Fruit fly (Drosophila melanogaster) Kc167 (cell line): Measurements from ENCODE around the gene CG44040.

Experiments used
- Myc ChIP-seq: fragments of >200 bp; optimal IDR thresholded peaks from 2 replicates; lab custom pipeline; 2017; ENCODE audit warnings: missing external identifiers
- Sin3A ChIP-seq: fragments of >200 bp; optimal IDR thresholded peaks from 2 replicates; lab custom pipeline; 2018; ENCODE audit warnings: missing external identifiers
- h ChIP-seq: fragments of >200 bp; optimal IDR thresholded peaks from 3 replicates; lab custom pipeline; 2018; ENCODE audit warnings: missing external identifiers
- insv ChIP-seq: fragments of >200 bp; optimal IDR thresholded peaks from 3 replicates; lab custom pipeline; 2018; ENCODE audit warnings: missing external identifiers
- psq ChIP-seq: fragments of >200 bp; optimal IDR thresholded peaks from 2 replicates; lab custom pipeline; 2017; ENCODE audit warnings: missing external identifiers
- ttk ChIP-seq: sonication (Bioruptor generic); optimal IDR thresholded peaks from 2 replicates; lab custom pipeline; 2017; ENCODE audit warnings: missing external identifiers

CG44040 gene

DNA sequence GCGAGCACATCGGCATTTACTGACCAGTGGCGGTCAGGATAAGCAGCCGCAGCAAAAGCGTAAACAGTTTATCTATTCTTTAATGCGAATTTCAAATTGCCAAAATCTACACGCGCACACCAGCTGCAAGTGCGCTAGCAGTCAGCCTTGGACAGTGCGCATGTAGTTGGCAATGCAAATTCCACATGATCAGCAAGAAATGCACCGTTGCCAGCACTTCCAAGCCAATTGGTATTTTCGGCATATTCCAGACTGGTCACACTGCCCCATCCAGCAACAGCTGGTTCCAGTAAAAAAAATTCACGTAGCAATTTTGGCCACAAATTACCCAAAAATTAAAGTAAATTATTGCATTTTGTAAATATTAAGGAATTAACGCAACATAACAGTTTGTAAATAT is 32.4 kb upstream of the CG44040 start:
- TF ChIP-seq Sin3A (lab: Kevin White, UChicago) (no peak), h (lab: Kevin White, UChicago) (no peak), ttk (lab: Kevin White, UChicago) (no peak), insv (no peak), Myc (lab: Kevin White, UChicago) (no peak), psq (no peak)

DNA sequence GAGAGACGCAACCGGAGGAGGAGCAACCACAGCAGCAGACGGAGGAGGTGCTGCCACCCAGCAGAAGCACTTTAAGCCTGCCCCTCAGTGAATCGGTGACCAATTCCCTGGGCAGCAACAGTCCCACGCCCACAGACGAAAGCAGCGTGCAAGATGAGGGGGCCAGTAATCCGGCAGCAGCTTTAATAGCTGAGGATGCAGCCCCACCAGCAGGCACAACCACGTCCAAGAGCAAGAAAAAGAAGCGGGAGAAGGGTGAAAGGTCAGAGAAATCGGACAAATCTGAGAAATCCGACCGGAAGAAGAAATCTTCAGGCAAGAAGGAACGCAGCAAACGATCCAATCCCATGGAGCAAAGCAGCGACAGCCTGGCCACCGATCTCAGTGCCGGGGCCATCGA is 31.4 kb upstream of the CG44040 start:
- TF ChIP-seq Sin3A (lab: Kevin White, UChicago) (no peak), ttk (lab: Kevin White, UChicago) (no peak), psq (no peak), Myc (lab: Kevin White, UChicago) (no peak), h (lab: Kevin White, UChicago) (no peak), insv (no peak)

dm6 chr3R:15289828-15290641 is 30.1 kb upstream of the CG44040 start:
- TF ChIP-seq insv (no peak), psq (no peak)

- TF ChIP-seq Sin3A (lab: Kevin White, UChicago) (no peak), psq (no peak), insv (no peak), h (lab: Kevin White, UChicago) (no peak), ttk (lab: Kevin White, UChicago) (no peak), Myc (lab: Kevin White, UChicago) (no peak)
Observed at dm6 chr3R:15290642-15291118, 29.5 kb upstream of the CG44040 start, which contains the start of gene CG45218. Gene CG45218, minus strand, starts transcription at chr3R:15290799.

DNA sequence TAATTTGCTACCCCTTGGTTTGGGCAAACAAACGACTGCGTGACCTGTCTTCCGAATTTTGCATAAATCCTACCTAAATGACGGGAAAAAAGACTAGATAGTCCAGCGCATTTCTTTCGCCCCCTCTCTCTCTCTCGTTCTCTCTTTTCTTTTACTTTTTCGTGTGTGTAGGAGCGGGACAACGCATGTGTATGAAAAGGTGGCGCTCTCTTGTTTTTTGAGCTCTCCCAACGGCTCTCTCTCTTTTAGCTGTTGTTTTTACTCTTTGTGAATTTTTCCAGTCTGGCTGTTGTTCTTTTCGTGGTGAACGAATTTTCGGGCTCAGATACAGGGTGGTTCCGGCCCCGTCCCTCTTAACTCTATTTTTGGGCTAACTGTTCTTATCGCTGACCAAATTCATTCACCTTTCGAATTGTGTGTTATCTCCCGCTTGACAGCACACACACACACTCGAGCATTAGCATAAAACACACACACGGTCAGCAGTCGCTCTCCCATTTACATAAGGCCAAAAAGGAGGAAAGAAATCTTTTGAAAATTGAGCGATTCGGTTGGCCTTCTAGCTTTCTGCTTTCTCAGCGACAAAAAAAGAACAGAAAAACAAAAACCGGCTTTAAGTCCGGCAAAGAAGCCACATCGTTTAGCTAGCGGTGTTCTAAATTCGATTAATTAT is 28.5 kb upstream of the CG44040 start:
- TF ChIP-seq Myc (lab: Kevin White, UChicago) (no peak), h (lab: Kevin White, UChicago) (no peak), Sin3A (lab: Kevin White, UChicago) (no peak), ttk (lab: Kevin White, UChicago) (no peak), insv (no peak), psq (no peak)

DNA sequence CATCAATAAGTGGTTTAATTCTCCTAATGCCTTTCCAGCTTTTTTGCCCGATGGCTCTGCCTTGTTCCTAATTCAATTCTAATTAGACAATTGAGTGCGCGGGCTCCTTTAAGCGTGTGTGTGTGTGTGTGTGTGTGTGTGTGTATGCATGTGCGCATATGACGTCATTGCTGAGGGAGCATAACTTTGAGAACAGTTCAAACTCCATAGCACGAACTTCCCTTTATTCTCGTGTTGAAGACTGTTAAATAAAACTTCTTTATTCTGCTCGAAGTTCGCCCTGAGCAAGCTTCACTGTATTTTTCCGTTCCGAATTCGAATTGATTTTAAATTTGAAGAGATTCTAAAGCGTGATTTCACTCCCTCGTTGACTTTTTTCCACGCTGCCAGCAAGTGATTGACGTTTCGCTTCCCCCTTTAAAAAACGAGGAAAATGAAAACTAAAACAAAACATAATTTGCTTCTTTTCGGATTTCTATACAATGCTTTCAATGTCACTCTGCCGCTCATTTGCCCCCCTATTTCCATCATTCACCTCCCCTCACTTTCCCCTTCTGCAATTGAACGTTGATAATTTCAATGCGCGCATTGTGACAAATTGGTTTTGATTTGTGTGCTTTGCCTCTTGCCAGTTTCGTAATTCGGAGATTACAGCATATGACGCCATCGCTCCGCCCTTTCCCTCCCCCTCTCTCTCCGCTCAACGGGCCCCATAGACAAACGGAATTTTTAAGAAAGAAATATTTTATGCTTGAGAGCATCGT is 27.8 kb upstream of the CG44040 start:
- TF ChIP-seq Myc (lab: Kevin White, UChicago) (no peak), psq (no peak), ttk (lab: Kevin White, UChicago) (no peak), insv (no peak), Sin3A (lab: Kevin White, UChicago) (no peak), h (lab: Kevin White, UChicago) (no peak)

- TF ChIP-seq insv (no peak), Myc (lab: Kevin White, UChicago) (no peak), ttk (lab: Kevin White, UChicago) (no peak), h (lab: Kevin White, UChicago) (no peak), psq (no peak), Sin3A (lab: Kevin White, UChicago) (no peak)
Observed at dm6 chr3R:15293005-15293877, 26.9 kb upstream of the CG44040 start.

dm6 chr3R:15293878-15294350 is 26.3 kb upstream of the CG44040 start:
- no peak for TF ChIP-seq ttk (lab: Kevin White, UChicago)
- no peak for TF ChIP-seq h (lab: Kevin White, UChicago)
- TF ChIP-seq insv, result no peak
- no peak for TF ChIP-seq Sin3A (lab: Kevin White, UChicago)
- no peak for TF ChIP-seq psq
- TF ChIP-seq Myc (lab: Kevin White, UChicago), result no peak

DNA sequence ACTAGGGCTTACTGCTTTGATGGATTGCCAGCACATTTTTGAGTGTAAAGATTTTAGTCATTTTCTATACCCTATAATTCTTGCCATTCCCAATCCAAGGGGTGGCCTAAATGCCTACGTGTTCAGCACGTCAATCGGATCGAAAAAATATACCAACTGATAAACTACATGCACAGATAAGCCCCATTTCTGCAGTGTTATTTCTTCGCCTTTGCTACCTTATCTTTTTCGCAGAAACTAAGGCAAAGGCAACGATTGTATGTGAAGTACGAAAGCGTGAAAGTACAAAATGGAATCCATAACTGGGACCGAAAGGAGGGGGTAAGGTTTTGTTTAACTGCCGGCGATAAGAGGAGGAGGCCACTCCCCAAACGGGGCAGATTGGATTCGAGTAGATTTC is 22.3 kb upstream of the CG44040 start:
- no peak for TF ChIP-seq insv
- no peak for TF ChIP-seq Sin3A (lab: Kevin White, UChicago)
- TF ChIP-seq h (lab: Kevin White, UChicago), result no peak

DNA sequence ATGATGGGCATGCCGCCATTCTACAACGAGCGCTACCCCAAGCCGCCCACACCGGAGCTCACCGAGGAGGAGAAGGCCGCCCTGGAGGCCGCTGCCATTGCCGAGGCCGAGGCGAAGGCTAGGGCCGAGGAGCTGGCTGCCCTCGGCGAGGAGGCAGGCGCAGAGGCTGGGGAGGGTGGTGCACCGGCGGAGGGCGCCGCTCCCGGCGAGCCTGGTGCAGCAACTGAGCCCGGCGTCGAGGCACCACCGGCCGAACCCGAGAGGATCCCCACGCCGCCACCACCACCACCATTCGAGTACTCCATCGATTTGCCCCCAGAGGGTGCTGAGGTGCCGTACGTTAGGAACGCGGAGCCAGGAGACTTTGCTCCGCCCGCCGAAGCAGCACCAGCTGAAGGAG is 14.9 kb upstream of the CG44040 start:
- TF ChIP-seq insv, result no peak
- TF ChIP-seq ttk (lab: Kevin White, UChicago), result no peak
- no peak for TF ChIP-seq Sin3A (lab: Kevin White, UChicago)
- TF ChIP-seq h (lab: Kevin White, UChicago), result no peak
- no peak for TF ChIP-seq Myc (lab: Kevin White, UChicago)
- no peak for TF ChIP-seq psq

DNA sequence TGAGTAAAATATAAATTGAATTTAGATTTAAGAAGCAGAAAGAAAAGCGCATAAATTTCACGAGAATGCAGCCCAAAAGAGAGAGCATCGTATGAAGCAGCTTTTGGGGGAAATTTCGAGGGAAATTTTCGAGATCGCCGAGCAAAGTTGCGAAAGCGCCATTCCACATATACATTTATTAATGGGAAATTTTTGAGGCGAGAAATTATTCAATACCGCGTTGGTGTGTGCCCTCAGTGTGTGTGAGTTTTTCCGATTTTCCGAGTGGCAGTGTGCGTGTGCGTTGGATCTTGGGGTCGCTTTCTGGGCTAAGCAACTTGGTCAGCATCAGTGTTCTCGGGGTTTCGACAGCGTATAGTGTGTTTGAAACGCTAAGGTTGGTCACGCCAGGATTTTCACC is 10.3 kb upstream of the CG44040 start, which contains the start of gene Tm2:
Gene Tm2 (plus strand): TSS at position 270 of the 400 bp plus-strand sequence.
- TF ChIP-seq ttk (lab: Kevin White, UChicago) (no peak), psq (no peak), Sin3A (lab: Kevin White, UChicago) (no peak), Myc (lab: Kevin White, UChicago) (no peak), insv (no peak), h (lab: Kevin White, UChicago) (no peak)
